Fruit fly (Drosophila melanogaster): ENCODE results near the gene His2Av.
A peak's percentile ranks its signal among the peaks of the same experiment; 100 is the strongest.

Gene His2Av

DNA sequence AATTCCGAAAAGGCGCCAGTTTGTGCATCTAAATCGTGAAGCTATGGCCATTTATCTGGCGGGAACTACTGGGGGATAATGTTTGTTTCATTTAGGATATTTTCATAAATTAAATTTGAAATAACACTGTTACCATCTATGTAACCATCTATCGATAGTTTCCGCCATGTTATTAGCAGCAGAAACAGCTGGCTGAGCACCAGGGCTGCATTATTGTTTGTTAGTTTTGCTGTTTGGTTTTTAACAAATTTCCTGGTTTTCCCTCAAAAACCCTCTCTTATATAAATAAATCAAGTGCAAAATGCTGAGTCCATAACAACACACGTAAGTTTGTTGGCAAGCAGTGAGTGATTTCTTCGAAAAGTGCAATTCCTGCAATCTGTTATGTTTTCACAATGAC, 9.7 kb downstream of the His2Av start, which contains the start of gene CG5500 (continued):
- TF ChIP-seq CG1603 (tag; optimal IDR thresholded peaks at IDR 0.05) (peak; percentile 51), Dip3 (GFP tag; optimal IDR thresholded peaks at IDR 0.05) (no peak), her (GFP tag; optimal IDR thresholded peaks at IDR 0.05) (no peak), oc (tag; optimal IDR thresholded peaks at IDR 0.05) (no peak), Dp (GFP tag; optimal IDR thresholded peaks at IDR 0.05) (peak; percentile 64), CG10147 (GFP tag; optimal IDR thresholded peaks at IDR 0.05) (no peak), tx (GFP tag; optimal IDR thresholded peaks at IDR 0.05) (no peak), bowl (GFP tag; IDR thresholded peaks at IDR 0.05) (no peak), caup (GFP tag; optimal IDR thresholded peaks at IDR 0.05; ENCODE audit: severe bottlenecking) (no peak), cad (GFP tag; optimal IDR thresholded peaks at IDR 0.05) (no peak), HLH3B (GFP tag; IDR thresholded peaks at IDR 0.05) (no peak), Rfx (GFP tag; IDR thresholded peaks at IDR 0.05) (no peak; the same call in 1 of the 2 replicates), pum (GFP tag; optimal IDR thresholded peaks at IDR 0.05) (no peak), CG32772 (GFP tag; IDR thresholded peaks at IDR 0.05) (no peak), HLH54F (GFP tag; optimal IDR thresholded peaks at IDR 0.05) (no peak), CG10959 (GFP tag; IDR thresholded peaks at IDR 0.05) (no peak), CG11398 (GFP tag; optimal IDR thresholded peaks at IDR 0.05) (no peak), sna (GFP tag; IDR thresholded peaks at IDR 0.05; ENCODE audit: partially characterized antibody) (no peak), CG18011 (GFP tag; optimal IDR thresholded peaks at IDR 0.05) (no peak), CG4617 (GFP tag; optimal IDR thresholded peaks at IDR 0.05; ENCODE audit: borderline replicate concordance) (peak; percentile 19), CG31388 (GFP tag; optimal IDR thresholded peaks at IDR 0.05) (no peak), gsb-n (tag; optimal IDR thresholded peaks at IDR 0.05) (no peak), CG7987 (GFP tag; optimal IDR thresholded peaks at IDR 0.05) (no peak), phol (tag; optimal IDR thresholded peaks at IDR 0.05) (peak; percentile 93), onecut (GFP tag; IDR thresholded peaks at IDR 0.05) (no peak), Aef1 (GFP tag; IDR thresholded peaks at IDR 0.05) (no peak), CG15073 (GFP tag; optimal IDR thresholded peaks at IDR 0.05) (no peak), sob (GFP tag; IDR thresholded peaks at IDR 0.05) (no peak), Sin3A (optimal IDR thresholded peaks at IDR 0.05) (no peak), CG11695 (GFP tag; IDR thresholded peaks at IDR 0.05) (no peak), CG4328 (GFP tag; optimal IDR thresholded peaks at IDR 0.05) (no peak), lov (optimal IDR thresholded peaks at IDR 0.05) (no peak), lov (GFP tag; IDR thresholded peaks at IDR 0.05) (no peak), bab2 (GFP tag; optimal IDR thresholded peaks at IDR 0.05) (no peak), CG7745 (tag; optimal IDR thresholded peaks at IDR 0.05) (no peak), CG6654 (GFP tag; optimal IDR thresholded peaks at IDR 0.05) (no peak), rib (GFP tag; IDR thresholded peaks at IDR 0.05) (no peak), HLHmδ (GFP tag; optimal IDR thresholded peaks at IDR 0.05) (no peak), tio (GFP tag; optimal IDR thresholded peaks at IDR 0.05) (no peak), CG1647 (GFP tag; optimal IDR thresholded peaks at IDR 0.05) (no peak), BtbVII (GFP tag; optimal IDR thresholded peaks at IDR 0.05) (no peak), grn (GFP tag; optimal IDR thresholded peaks at IDR 0.05) (peak; percentile 63), CG1233 (GFP tag; optimal IDR thresholded peaks at IDR 0.05) (no peak), bbx (GFP tag; IDR thresholded peaks at IDR 0.05; ENCODE audit: partially characterized antibody) (peak; percentile 43), HmgD (GFP tag; optimal IDR thresholded peaks at IDR 0.05) (no peak), Eip74EF (GFP tag; optimal IDR thresholded peaks at IDR 0.05) (peak in 1 of 2 experiments; percentile 62), Jarid2 (GFP tag; optimal IDR thresholded peaks at IDR 0.05) (no peak), tup (GFP tag; optimal IDR thresholded peaks at IDR 0.05) (no peak), CG8089 (GFP tag; optimal IDR thresholded peaks at IDR 0.05) (no peak), CG5953 (GFP tag; IDR thresholded peaks at IDR 0.05) (no peak), zen2 (GFP tag; IDR thresholded peaks at IDR 0.05; ENCODE audit: partially characterized antibody) (peak; percentile 43; the same call in 1 of the 3 replicates), vnd (GFP tag; IDR thresholded peaks at IDR 0.05; ENCODE audit: partially characterized antibody) (no peak)
